Worm (Caenorhabditis elegans) whole organism, dauer: ENCODE results near the gene C05D11.1.

Experiments used
- unc-62 ChIP-seq: sonication (generic microtip); optimal IDR thresholded peaks from 2 replicates; lab custom pipeline; 2017; ENCODE audit warnings: missing biosample characterization, missing genetic modification reagents, missing genetic modification characterization

The C05D11.1 gene

ce11 chrIII:6436308-6436707 is at the start of gene C05D11.1:
C05D11.1 (plus strand) TSS chrIII:6436608.
- TF ChIP-seq unc-62: no peak

ce11 chrIII:6389533-6389932 is 46.9 kb upstream of the C05D11.1 start, which contains the start of gene C16A3.2:
C16A3.2 (plus strand) TSS chrIII:6389833.
- TF ChIP-seq unc-62: no peak

DNA sequence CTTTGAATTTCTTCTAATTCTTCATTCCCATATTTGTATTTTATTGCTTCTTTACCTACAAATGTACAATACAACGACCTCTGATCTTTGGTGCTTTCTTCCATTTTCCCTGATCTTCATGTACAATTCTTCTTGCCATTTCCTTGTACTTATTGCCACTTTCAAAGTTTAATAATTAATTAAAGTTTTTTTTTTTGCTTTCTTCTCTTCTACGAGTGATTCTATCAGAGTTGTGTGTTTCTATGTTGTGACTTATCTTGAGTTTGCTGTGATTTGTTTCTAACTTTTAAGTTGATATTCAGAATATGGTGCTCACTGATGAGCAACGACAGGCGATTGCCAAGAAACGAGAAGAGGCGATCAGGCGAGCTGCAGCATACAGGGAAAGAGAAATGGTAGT is 45.8 kb upstream of the C05D11.1 start, which contains the start of gene smrc-1:
TSS of gene smrc-1 (plus strand) at position 301 of the 400 bp plus-strand sequence.
- TF ChIP-seq unc-62: no peak

- no peak for TF ChIP-seq unc-62
Observed at ce11 chrIII:6395706-6396232, 40.6 kb upstream of the C05D11.1 start, which contains the start of gene oatr-1. oatr-1 (minus strand) TSS chrIII:6396182.

- TF ChIP-seq unc-62: no peak
Observed at ce11 chrIII:6396381-6396780, 40.0 kb upstream of the C05D11.1 start.

ce11 chrIII:6398124-6398523 is 38.3 kb upstream of the C05D11.1 start:
- TF ChIP-seq unc-62: no peak

- no peak for TF ChIP-seq unc-62
Observed at ce11 chrIII:6399424-6399823, 37.0 kb upstream of the C05D11.1 start.

- TF ChIP-seq unc-62: no peak
Observed at ce11 chrIII:6402346-6402745, 34.1 kb upstream of the C05D11.1 start.

DNA sequence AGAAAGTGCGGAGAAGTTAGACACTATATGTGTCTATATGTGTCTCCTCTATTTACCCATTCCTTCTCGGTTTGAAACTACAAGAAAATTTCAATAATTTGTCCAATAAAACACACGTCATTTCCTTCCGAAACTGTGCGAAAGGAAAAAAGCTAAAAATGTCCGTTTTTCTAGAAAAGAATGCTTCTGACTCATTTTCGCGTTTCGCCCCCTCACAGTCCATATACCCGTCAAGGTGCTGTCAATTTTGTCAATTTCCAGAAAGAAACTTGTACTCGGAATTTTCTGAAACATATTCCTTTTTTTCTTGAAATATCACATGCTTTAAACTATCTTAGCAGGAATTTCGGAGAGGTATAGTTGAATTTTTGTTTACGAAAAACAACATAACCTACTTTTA is 33.6 kb upstream of the C05D11.1 start:
- no peak for TF ChIP-seq unc-62

DNA sequence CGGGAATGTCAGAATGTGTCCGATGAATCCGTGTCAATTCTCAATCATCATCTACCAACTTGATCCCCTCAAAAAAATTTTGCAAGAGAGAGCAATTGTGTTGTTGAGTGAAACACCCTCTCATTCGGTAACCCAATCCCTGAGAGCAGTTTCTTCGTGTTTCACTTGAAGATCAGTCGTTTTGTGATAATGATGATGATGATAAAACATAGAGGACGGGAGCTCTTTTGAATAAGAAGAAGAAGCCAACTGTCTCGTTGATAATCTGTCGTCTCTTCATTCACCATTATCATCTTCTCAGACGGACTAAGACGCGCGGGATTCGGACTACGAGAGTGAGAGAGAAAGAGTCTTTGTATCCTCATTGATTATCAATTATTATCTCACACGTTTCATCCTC is 31.3 kb upstream of the C05D11.1 start:
- no peak for TF ChIP-seq unc-62

DNA sequence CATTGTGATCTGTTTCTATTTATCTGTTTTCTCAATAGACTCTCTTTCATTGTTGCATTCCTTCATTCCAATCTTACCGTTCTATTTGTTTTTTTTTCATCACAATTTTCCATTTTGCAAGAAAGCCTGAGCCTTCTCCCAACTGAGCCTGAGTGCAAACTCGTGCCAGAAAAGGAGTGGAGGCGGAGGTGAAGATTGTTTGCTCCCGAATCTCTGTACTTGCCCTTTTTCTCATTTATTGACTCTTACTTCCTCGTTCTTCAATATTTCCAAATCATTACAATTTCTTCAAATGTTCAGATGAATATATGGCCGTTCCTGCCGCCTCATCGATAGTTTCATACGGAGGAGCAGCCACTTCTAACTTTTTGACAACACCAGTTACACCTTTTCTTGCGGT is 29.6 kb upstream of the C05D11.1 start, which contains the start of gene let-756:
TSS of gene let-756 (plus strand) at position 301 of the 400 bp plus-strand sequence.
- TF ChIP-seq unc-62: no peak

DNA sequence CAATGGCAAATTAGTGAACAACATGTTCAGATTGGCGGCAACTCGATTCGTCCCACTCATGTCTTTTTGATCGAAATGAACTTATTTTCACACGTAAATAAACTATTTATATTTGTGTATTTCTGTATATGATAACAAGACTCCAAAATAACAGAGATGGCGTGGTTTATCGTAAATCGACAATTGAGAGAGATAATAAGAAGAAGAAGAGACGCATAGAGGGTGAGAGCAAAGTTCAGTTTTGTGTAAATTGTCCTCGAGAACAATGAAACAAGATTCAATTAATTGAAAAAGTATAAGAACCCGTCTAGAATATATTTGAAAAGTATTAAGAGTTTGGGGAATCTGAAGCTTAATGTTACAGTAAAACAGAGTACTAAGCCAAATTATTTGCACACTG is 25.0 kb upstream of the C05D11.1 start:
- TF ChIP-seq unc-62: no peak

DNA sequence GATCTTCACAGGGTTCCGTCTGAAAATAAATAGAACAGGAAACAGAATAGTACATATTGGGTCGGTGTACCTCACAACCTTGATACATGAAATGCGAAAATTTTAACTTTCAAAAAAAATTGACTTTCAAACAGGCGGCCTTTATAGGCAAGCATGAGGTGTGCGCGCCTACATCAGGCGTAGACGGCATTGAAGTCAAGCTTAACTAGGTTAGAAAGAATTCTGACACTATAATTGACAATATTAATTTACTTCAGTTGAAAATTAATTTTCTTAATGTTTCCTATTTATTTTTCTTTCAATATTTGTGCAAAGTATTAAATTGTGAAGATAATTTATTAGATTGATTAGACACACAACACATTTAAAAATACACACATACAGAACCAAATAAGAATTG is 24.5 kb upstream of the C05D11.1 start, which contains the start of gene C05D11.5:
TSS of gene C05D11.5 (minus strand) at position 101 of the 400 bp plus-strand sequence.
- no peak for TF ChIP-seq unc-62

ce11 chrIII:6415306-6415973 is 21.0 kb upstream of the C05D11.1 start, which contains the start of gene nas-4:
nas-4 (minus strand) TSS chrIII:6415656.
- no peak for TF ChIP-seq unc-62

ce11 chrIII:6418254-6418653 is 18.2 kb upstream of the C05D11.1 start:
- TF ChIP-seq unc-62: no peak

ce11 chrIII:6419409-6419944 is 16.9 kb upstream of the C05D11.1 start, which contains the start of gene atgl-1:
atgl-1 (minus strand) TSS chrIII:6419459.
- no peak for TF ChIP-seq unc-62

DNA sequence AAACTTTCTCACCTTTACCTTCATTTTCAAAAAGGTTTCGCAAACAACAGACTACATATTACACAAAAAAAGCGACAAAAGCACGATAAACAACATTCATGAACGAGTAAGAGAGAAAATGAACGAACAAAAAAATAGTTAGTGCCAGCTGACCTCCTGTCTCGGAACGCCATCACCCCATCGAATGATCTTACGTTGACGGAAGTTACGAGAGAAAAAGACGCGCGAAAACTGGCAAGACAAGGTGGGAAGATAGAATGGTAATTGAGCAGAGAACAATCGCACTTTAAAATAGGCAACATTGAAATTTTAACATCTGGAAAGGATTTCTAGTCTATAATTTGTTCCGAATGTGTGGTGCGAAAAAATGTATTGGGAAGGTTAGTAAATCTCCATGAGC is 16.2 kb upstream of the C05D11.1 start:
- no peak for TF ChIP-seq unc-62

- no peak for TF ChIP-seq unc-62
Observed at ce11 chrIII:6420995-6421404, 15.4 kb upstream of the C05D11.1 start.
